Worm (Caenorhabditis elegans) whole organism, late embryonic: ENCODE results near the gene F35G12.5.

Experiments used
- C38D4.7 ChIP-seq: fragments of 200-800 bp; sonication (Bioruptor generic); optimal IDR thresholded peaks from 2 replicates; lab custom pipeline; 2018; ENCODE audit warnings: mild to moderate bottlenecking, missing genetic modification characterization, moderate library complexity, missing compliant biosample characterization
- F13H6.1 ChIP-seq: sonication (generic microtip); optimal IDR thresholded peaks from 2 replicates; lab custom pipeline; 2016; ENCODE audit warnings: missing genetic modification characterization, missing compliant biosample characterization
- K02D7.2 ChIP-seq: sonication (generic microtip); optimal IDR thresholded peaks from 2 replicates; lab custom pipeline; 2017; ENCODE audit warnings: mild to moderate bottlenecking, missing genetic modification characterization, missing compliant biosample characterization
- Y22D7AL.16 ChIP-seq: sonication (generic microtip); optimal IDR thresholded peaks from 2 replicates; lab custom pipeline; 2016; ENCODE audit warnings: missing genetic modification characterization, missing compliant biosample characterization
- ahr-1 ChIP-seq: sonication (generic microtip); optimal IDR thresholded peaks from 2 replicates; lab custom pipeline; 2016; ENCODE audit warnings: missing genetic modification characterization, missing compliant biosample characterization
- ama-1 ChIP-seq: fragments of 150-350 bp; optimal IDR thresholded peaks from 2 replicates; lab custom pipeline; 2014
- ceh-14 ChIP-seq: sonication (generic microtip); optimal IDR thresholded peaks from 2 replicates; lab custom pipeline; 2016; ENCODE audit warnings: missing genotype, missing genetic modification characterization, missing compliant biosample characterization
- ceh-2 ChIP-seq: sonication (generic microtip); optimal IDR thresholded peaks from 2 replicates; lab custom pipeline; 2016; ENCODE audit warnings: missing genotype, missing genetic modification characterization, missing compliant biosample characterization
- ceh-22 ChIP-seq: sonication (generic microtip); optimal IDR thresholded peaks from 2 replicates; lab custom pipeline; 2017; ENCODE audit warnings: missing biosample characterization, missing genetic modification characterization
- ceh-24 ChIP-seq: sonication (generic microtip); optimal IDR thresholded peaks from 2 replicates; lab custom pipeline; 2016; ENCODE audit warnings: mild to moderate bottlenecking, missing genetic modification characterization, missing compliant biosample characterization
- ceh-30 ChIP-seq: fragments of 150-350 bp; optimal IDR thresholded peaks from 2 replicates; lab custom pipeline; 2014; ENCODE audit warnings: missing biosample characterization, missing genetic modification characterization
- ceh-31 ChIP-seq: sonication (generic microtip); optimal IDR thresholded peaks from 2 replicates; lab custom pipeline; 2016; ENCODE audit warnings: missing genetic modification characterization, missing compliant biosample characterization
- ceh-34 ChIP-seq: sonication (generic microtip); optimal IDR thresholded peaks from 2 replicates; lab custom pipeline; 2016; ENCODE audit warnings: mild to moderate bottlenecking, missing genetic modification characterization, missing compliant biosample characterization
- ceh-45 ChIP-seq: fragments of 200-800 bp; sonication (Bioruptor generic); IDR thresholded peaks from 2 replicates; pipeline ENCODE4 v1.3.6; 2022; ENCODE audit warnings: missing genetic modification reagents, missing genetic modification characterization, missing compliant biosample characterization
- dmd-4 ChIP-seq: sonication (generic microtip); optimal IDR thresholded peaks from 2 replicates; lab custom pipeline; 2016; ENCODE audit warnings: borderline replicate concordance, missing genetic modification characterization, missing compliant biosample characterization
- elt-2 ChIP-seq: sonication (generic microtip); optimal IDR thresholded peaks from 2 replicates; lab custom pipeline; 2016; ENCODE audit warnings: missing genetic modification reagents, missing genetic modification characterization, missing compliant biosample characterization
- elt-4 ChIP-seq: sonication (generic microtip); optimal IDR thresholded peaks from 2 replicates; lab custom pipeline; 2016; ENCODE audit warnings: missing genetic modification characterization, missing compliant biosample characterization
- ets-4 ChIP-seq: sonication (generic microtip); optimal IDR thresholded peaks from 2 replicates; lab custom pipeline; 2016; ENCODE audit warnings: missing genetic modification characterization, missing compliant biosample characterization
- fkh-6 ChIP-seq: sonication (generic microtip); optimal IDR thresholded peaks from 2 replicates; lab custom pipeline; 2016; ENCODE audit warnings: missing genetic modification characterization, missing compliant biosample characterization
- gmeb-2 ChIP-seq: sonication (generic microtip); optimal IDR thresholded peaks from 2 replicates; lab custom pipeline; 2016; ENCODE audit warnings: missing genetic modification characterization, inconsistent platforms, missing compliant biosample characterization
- hlh-13 ChIP-seq: fragments of 200-800 bp; sonication (Bioruptor generic); optimal IDR thresholded peaks from 2 replicates; lab custom pipeline; 2018; ENCODE audit warnings: mild to moderate bottlenecking, missing genetic modification characterization, missing compliant biosample characterization
- hlh-15 ChIP-seq: sonication (generic microtip); optimal IDR thresholded peaks from 2 replicates; lab custom pipeline; 2016; ENCODE audit warnings: missing genetic modification characterization, missing compliant biosample characterization
- hlh-30 ChIP-seq: sonication (generic microtip); optimal IDR thresholded peaks from 2 replicates; lab custom pipeline; 2017; ENCODE audit warnings: antibody characterized with exemption, missing genetic modification characterization, missing compliant biosample characterization; ENCODE audit not compliant: insufficient read depth
- hlh-8 ChIP-seq: sonication (generic microtip); optimal IDR thresholded peaks from 2 replicates; lab custom pipeline; 2016; ENCODE audit warnings: missing genotype, missing genetic modification characterization, missing compliant biosample characterization
- lin-11 ChIP-seq: fragments of 200-800 bp; sonication (Bioruptor generic); optimal IDR thresholded peaks from 2 replicates; lab custom pipeline; 2018; ENCODE audit warnings: mild to moderate bottlenecking, missing genetic modification characterization, missing compliant biosample characterization
- madf-2 ChIP-seq: sonication (generic microtip); optimal IDR thresholded peaks from 2 replicates; lab custom pipeline; 2017; ENCODE audit warnings: missing genetic modification characterization, missing compliant biosample characterization
- mec-3 ChIP-seq: sonication (generic microtip); optimal IDR thresholded peaks from 2 replicates; lab custom pipeline; 2016; ENCODE audit warnings: borderline replicate concordance, missing genetic modification characterization, missing compliant biosample characterization
- nhr-11 ChIP-seq: fragments of 150-350 bp; optimal IDR thresholded peaks from 2 replicates; lab custom pipeline; 2014; ENCODE audit warnings: missing biosample characterization, missing genetic modification characterization
- nhr-232 ChIP-seq: sonication (generic microtip); optimal IDR thresholded peaks from 2 replicates; lab custom pipeline; 2016; ENCODE audit warnings: missing genetic modification characterization, missing compliant biosample characterization
- odd-2 ChIP-seq: sonication (generic microtip); optimal IDR thresholded peaks from 2 replicates; lab custom pipeline; 2017; ENCODE audit warnings: antibody characterized with exemption, mild to moderate bottlenecking, missing genetic modification characterization, missing compliant biosample characterization
- pag-3 ChIP-seq: sonication (generic microtip); optimal IDR thresholded peaks from 2 replicates; lab custom pipeline; 2016; ENCODE audit warnings: missing compliant biosample characterization, missing genetic modification characterization, borderline replicate concordance
- pat-9 ChIP-seq: fragments of 200-800 bp; sonication (Bioruptor generic); optimal IDR thresholded peaks from 2 replicates; lab custom pipeline; 2018; ENCODE audit warnings: mild to moderate bottlenecking, missing genetic modification characterization, moderate library complexity, missing compliant biosample characterization
- pax-1 ChIP-seq: fragments of 150-350 bp; optimal IDR thresholded peaks from 2 replicates; lab custom pipeline; 2014; ENCODE audit warnings: missing biosample characterization, missing genetic modification characterization
- pha-4 ChIP-seq: fragments of 150-350 bp; optimal IDR thresholded peaks from 2 replicates; lab custom pipeline; 2018; ENCODE audit warnings: missing biosample characterization, missing genetic modification reagents, missing genetic modification characterization
- pqm-1 ChIP-seq: sonication (generic microtip); optimal IDR thresholded peaks from 2 replicates; lab custom pipeline; 2016; ENCODE audit warnings: missing genetic modification characterization, missing compliant biosample characterization
- pros-1 ChIP-seq: fragments of 150-350 bp; optimal IDR thresholded peaks from 2 replicates; lab custom pipeline; 2014; ENCODE audit warnings: missing biosample characterization, missing genetic modification reagents, missing genetic modification characterization
- ref-2 ChIP-seq: sonication (generic microtip); optimal IDR thresholded peaks from 2 replicates; lab custom pipeline; 2016; ENCODE audit warnings: missing genetic modification characterization, missing compliant biosample characterization
- rnt-1 ChIP-seq: sonication (generic microtip); optimal IDR thresholded peaks from 2 replicates; lab custom pipeline; 2016; ENCODE audit warnings: missing genetic modification characterization, missing compliant biosample characterization
- sdc-2 ChIP-seq: sonication (generic microtip); optimal IDR thresholded peaks from 2 replicates; lab custom pipeline; 2016; ENCODE audit warnings: missing genotype, missing genetic modification characterization, missing compliant biosample characterization
- sox-2 ChIP-seq: fragments of 200-800 bp; sonication (Bioruptor generic); IDR thresholded peaks from 2 replicates; pipeline ENCODE4 v1.3.6; 2022; ENCODE audit warnings: missing genetic modification reagents, missing genetic modification characterization, missing compliant biosample characterization
- sox-4 ChIP-seq: sonication (generic microtip); optimal IDR thresholded peaks from 2 replicates; lab custom pipeline; 2017; ENCODE audit warnings: mild to moderate bottlenecking, missing genetic modification characterization, inconsistent platforms, missing compliant biosample characterization
- tbx-2 ChIP-seq: sonication (generic microtip); optimal IDR thresholded peaks from 2 replicates; lab custom pipeline; 2016; ENCODE audit warnings: missing genetic modification characterization, missing compliant biosample characterization
- tbx-7 ChIP-seq: sonication (generic microtip); optimal IDR thresholded peaks from 2 replicates; lab custom pipeline; 2016; ENCODE audit warnings: missing genotype, missing genetic modification characterization, missing compliant biosample characterization
- ttx-3 ChIP-seq: sonication (generic microtip); optimal IDR thresholded peaks from 2 replicates; lab custom pipeline; 2016; ENCODE audit warnings: missing genetic modification reagents, missing genetic modification characterization, missing compliant biosample characterization
- unc-42 ChIP-seq: sonication (generic microtip); optimal IDR thresholded peaks from 2 replicates; lab custom pipeline; 2016; ENCODE audit warnings: missing genotype, missing genetic modification characterization, missing compliant biosample characterization
- unc-55 ChIP-seq: sonication (generic microtip); optimal IDR thresholded peaks from 2 replicates; lab custom pipeline; 2017; ENCODE audit warnings: missing biosample characterization, missing genetic modification reagents, missing genetic modification characterization

Gene F35G12.5

DNA sequence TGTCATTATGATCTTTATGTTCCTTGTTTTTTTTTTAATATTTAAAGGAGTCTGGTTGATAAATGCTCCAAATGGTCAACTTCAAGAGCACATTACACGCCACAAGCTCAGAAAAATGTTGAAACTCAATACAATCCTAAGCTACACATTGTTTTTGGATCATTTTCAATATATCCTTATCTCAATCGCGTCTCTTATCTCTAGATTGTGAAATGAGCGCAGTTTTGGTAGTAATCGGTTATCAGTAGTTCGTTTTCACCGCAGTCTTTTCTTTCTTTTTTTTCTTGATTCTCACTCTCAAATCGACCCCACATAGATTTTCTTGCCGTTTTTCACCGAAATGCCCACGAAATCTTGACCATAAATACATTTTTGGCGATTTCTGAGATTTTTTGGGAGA lies 31.0 kb upstream of the F35G12.5 start:
- TF ChIP-seq ahr-1 (tag; lab: Kevin White, UChicago) (no peak), elt-2 (peak; percentile 55), pha-4 (tag; lab: Kevin White, UChicago) (no peak)

DNA sequence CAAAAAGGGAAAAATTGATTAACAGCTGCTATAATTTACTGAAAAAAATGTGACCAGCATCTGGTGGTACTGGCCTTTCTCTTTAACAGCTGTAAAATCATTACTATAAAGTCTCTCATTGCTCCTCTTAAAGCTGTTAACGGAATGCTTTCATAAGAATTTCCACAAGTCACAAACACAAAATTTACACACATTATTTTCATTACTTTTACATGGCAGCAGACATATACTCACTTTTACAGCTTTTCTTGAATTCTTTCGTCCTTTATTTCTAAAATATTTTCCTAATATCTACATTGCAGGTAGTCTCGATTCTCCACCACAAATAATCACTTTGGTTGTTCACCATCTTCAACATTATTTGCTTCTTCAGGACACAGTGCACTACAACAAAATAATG lies 30.6 kb upstream of the F35G12.5 start, which contains the start of gene imph-1:
Gene imph-1, plus strand, starts transcription at position 301 of the 400 bp plus-strand sequence.
- no peak for TF ChIP-seq pqm-1 (tag; lab: Kevin White, UChicago)
- TF ChIP-seq hlh-15 (tag; lab: Kevin White, UChicago) = no peak
- TF ChIP-seq K02D7.2 (tag; lab: Kevin White, UChicago) = no peak
- TF ChIP-seq elt-4 (tag; lab: Kevin White, UChicago) = no peak
- TF ChIP-seq hlh-8 (tag; lab: Kevin White, UChicago) = no peak
- no peak for TF ChIP-seq hlh-13
- no peak for TF ChIP-seq sox-4 (tag; lab: Kevin White, UChicago)
- TF ChIP-seq ceh-24 (tag; lab: Kevin White, UChicago) = no peak
- no peak for TF ChIP-seq nhr-232 (tag; lab: Kevin White, UChicago)
- TF ChIP-seq ceh-22 (tag; lab: Kevin White, UChicago) = no peak
- TF ChIP-seq pat-9 (tag; lab: Kevin White, UChicago) = no peak
- no peak for TF ChIP-seq tbx-7 (tag; lab: Kevin White, UChicago)
- TF ChIP-seq mec-3 (tag; lab: Kevin White, UChicago) = no peak
- no peak for TF ChIP-seq sdc-2 (tag; lab: Kevin White, UChicago)
- no peak for TF ChIP-seq ceh-34
- TF ChIP-seq pha-4 (tag; lab: Kevin White, UChicago) = no peak

DNA sequence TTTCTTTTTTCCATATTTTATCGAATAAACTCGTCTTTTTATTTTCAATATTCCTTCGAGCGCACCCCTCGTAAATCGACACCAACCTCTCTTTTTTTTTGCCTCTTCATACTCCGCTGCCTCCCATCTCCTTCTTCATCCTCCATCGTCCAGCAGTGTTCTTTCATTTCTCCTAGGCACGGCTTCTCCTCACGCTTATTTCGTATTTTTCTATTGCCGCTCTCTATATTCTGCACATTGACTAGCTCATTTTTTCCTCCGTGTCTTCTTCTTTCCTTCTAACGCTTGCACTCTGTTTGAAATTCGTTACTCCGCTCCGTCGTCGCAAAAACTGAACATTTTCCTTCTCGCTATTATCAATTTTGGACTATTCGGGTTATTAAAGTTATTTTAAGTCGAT lies 28.6 kb upstream of the F35G12.5 start:
- TF ChIP-seq unc-42 (peak; percentile 33), lin-11 (tag; lab: Kevin White, UChicago) (no peak), ceh-30 (tag; lab: Kevin White, UChicago) (no peak), odd-2 (tag; lab: Kevin White, UChicago) (no peak)

DNA sequence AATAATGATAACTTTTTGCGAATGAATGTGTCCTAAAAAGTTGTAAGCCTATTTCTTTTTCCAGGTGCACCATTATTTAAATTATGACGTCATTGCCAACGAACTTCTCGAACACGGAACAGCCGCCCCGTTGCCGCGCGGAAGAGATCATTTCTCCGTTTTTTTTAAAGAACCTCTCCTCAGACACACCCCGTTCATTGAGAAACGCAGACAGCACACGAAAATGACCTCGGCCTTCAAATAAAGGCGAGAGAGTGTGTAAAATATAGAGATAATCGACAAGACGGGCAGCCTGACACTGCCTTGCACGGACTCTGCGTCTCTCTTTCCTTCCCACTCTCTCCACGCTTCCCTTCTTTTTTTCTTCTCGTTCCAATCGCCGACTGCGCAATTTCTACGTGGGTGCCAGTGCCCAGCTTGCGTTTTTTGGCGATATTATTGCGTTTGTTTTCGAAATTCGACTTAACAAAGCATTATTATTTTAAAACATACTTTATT lies 23.5 kb upstream of the F35G12.5 start:
- TF ChIP-seq pax-1 = peak; percentile 23
- TF ChIP-seq K02D7.2 (tag; lab: Kevin White, UChicago) = no peak
- no peak for TF ChIP-seq pag-3 (tag; lab: Kevin White, UChicago)
- TF ChIP-seq ref-2 (tag; lab: Kevin White, UChicago) = no peak
- TF ChIP-seq nhr-232 (tag; lab: Kevin White, UChicago) = no peak
- no peak for TF ChIP-seq elt-2
- no peak for TF ChIP-seq nhr-11 (tag; lab: Kevin White, UChicago)
- peak; percentile 41 for TF ChIP-seq F13H6.1 (tag; lab: Kevin White, UChicago)
- no peak for TF ChIP-seq pha-4 (tag; lab: Kevin White, UChicago)
- TF ChIP-seq sox-2 (GFP tag; lab: Robert Waterston, UW) = no peak
- no peak for TF ChIP-seq gmeb-2
- peak; percentile 67 for TF ChIP-seq unc-55 (GFP tag; lab: Kevin White, UChicago)
- no peak for TF ChIP-seq ceh-2 (tag; lab: Kevin White, UChicago)
- peak; percentile 26 for TF ChIP-seq hlh-30
- TF ChIP-seq dmd-4 (tag; lab: Kevin White, UChicago) = no peak
- TF ChIP-seq hlh-13 = no peak
- no peak for TF ChIP-seq sox-4 (tag; lab: Kevin White, UChicago)
- TF ChIP-seq unc-42 = peak; percentile 7
- no peak for TF ChIP-seq ceh-30 (tag; lab: Kevin White, UChicago)
- no peak for TF ChIP-seq pros-1 (tag; lab: Kevin White, UChicago)
- no peak for TF ChIP-seq ceh-14 (tag; lab: Kevin White, UChicago)
- TF ChIP-seq fkh-6 = no peak
- TF ChIP-seq C38D4.7 (GFP tag; lab: Kevin White, UChicago) = no peak
- TF ChIP-seq ceh-45 (GFP tag; lab: Robert Waterston, UW) = no peak
- TF ChIP-seq rnt-1 (tag; lab: Kevin White, UChicago) = no peak
- peak; percentile 48 for TF ChIP-seq tbx-2 (tag; lab: Kevin White, UChicago)
- TF ChIP-seq ceh-24 (tag; lab: Kevin White, UChicago) = no peak
- TF ChIP-seq ceh-34 = peak; percentile 64
- TF ChIP-seq Y22D7AL.16 = no peak
- no peak for TF ChIP-seq sdc-2 (tag; lab: Kevin White, UChicago)
- TF ChIP-seq ets-4 = peak; percentile 26
- TF ChIP-seq ttx-3 (tag; lab: Kevin White, UChicago) = no peak
- TF ChIP-seq elt-4 (tag; lab: Kevin White, UChicago) = no peak
- peak; percentile 52 for TF ChIP-seq ama-1 (lab: Kevin White, UChicago)
- TF ChIP-seq madf-2 (tag; lab: Kevin White, UChicago) = no peak
- peak; percentile 66 for TF ChIP-seq ceh-31 (tag; lab: Kevin White, UChicago)
